Worm (Caenorhabditis elegans) whole organism, L2 larva: ENCODE data around the gene srj-57.

Experiments
- R02D3.7 ChIP-seq: fragments of 150-350 bp; optimal IDR thresholded peaks from 2 replicates; lab custom pipeline; 2014; ENCODE audit warnings: missing biosample characterization, missing genetic modification characterization
- ceh-16 ChIP-seq: fragments of 150-350 bp; optimal IDR thresholded peaks from 2 replicates; lab custom pipeline; 2014; ENCODE audit warnings: missing biosample characterization, missing genetic modification characterization
- ceh-82 ChIP-seq: fragments of 150-350 bp; optimal IDR thresholded peaks from 2 replicates; lab custom pipeline; 2014; ENCODE audit warnings: missing biosample characterization, missing genetic modification characterization
- egl-27 ChIP-seq: sonication (generic microtip); optimal IDR thresholded peaks from 3 replicates; lab custom pipeline; 2017; ENCODE audit warnings: missing biosample characterization, missing genetic modification reagents, missing genetic modification characterization
- lin-39 ChIP-seq: fragments of 150-350 bp; optimal IDR thresholded peaks from 2 replicates; lab custom pipeline; 2014; ENCODE audit warnings: missing biosample characterization, missing genetic modification reagents, missing genetic modification characterization
- mdl-1 ChIP-seq, 2 experiments: fragments of 150-350 bp in 1 of 2; sonication (generic microtip) in 1 of 2; optimal IDR thresholded peaks; 2 replicates each; lab custom pipeline; 2017; ENCODE audit warnings: missing biosample characterization in 2 of 2, missing genetic modification characterization in 2 of 2
- nhr-23 ChIP-seq: fragments of 150-350 bp; optimal IDR thresholded peaks from 2 replicates; lab custom pipeline; 2014; ENCODE audit warnings: missing biosample characterization, missing genetic modification reagents, missing genetic modification characterization
- nhr-6 ChIP-seq: fragments of 150-350 bp; optimal IDR thresholded peaks from 2 replicates; lab custom pipeline; 2014; ENCODE audit warnings: missing biosample characterization, missing genetic modification characterization
- skn-1 ChIP-seq: sonication (generic microtip); optimal IDR thresholded peaks from 2 replicates; lab custom pipeline; 2017; ENCODE audit warnings: missing biosample characterization, missing genetic modification characterization
- snpc-4 ChIP-seq: fragments of 150-350 bp; optimal IDR thresholded peaks from 2 replicates; lab custom pipeline; 2014; ENCODE audit warnings: missing biosample characterization, missing genetic modification characterization
- unc-55 ChIP-seq: fragments of 150-350 bp; sonication (generic microtip); optimal IDR thresholded peaks from 3 replicates; lab custom pipeline; 2014; ENCODE audit warnings: missing biosample characterization, missing genetic modification reagents, missing genetic modification characterization
- unc-62 ChIP-seq: fragments of 150-350 bp; optimal IDR thresholded peaks from 2 replicates; lab custom pipeline; 2014; ENCODE audit warnings: missing biosample characterization, missing genetic modification reagents, missing genetic modification characterization
- ztf-11 ChIP-seq: sonication (generic microtip); optimal IDR thresholded peaks from 2 replicates; lab custom pipeline; 2017; ENCODE audit warnings: missing biosample characterization, missing genetic modification characterization
- ztf-4 ChIP-seq: fragments of 150-350 bp; optimal IDR thresholded peaks from 2 replicates; lab custom pipeline; 2014; ENCODE audit warnings: missing biosample characterization, missing genetic modification characterization

- no peak for TF ChIP-seq nhr-6
- no peak for TF ChIP-seq egl-27 (tag; lab: Kevin White, UChicago)
- no peak for TF ChIP-seq snpc-4 (tag; lab: Kevin White, UChicago)
- no peak for TF ChIP-seq lin-39
- TF ChIP-seq mdl-1 (tag; optimal IDR thresholded peaks at IDR 0.05; lab: Kevin White, UChicago), result no peak
- no peak for TF ChIP-seq skn-1 (tag; lab: Kevin White, UChicago)
- no peak for TF ChIP-seq ceh-82 (tag; lab: Kevin White, UChicago)
- TF ChIP-seq ceh-16 (tag; lab: Kevin White, UChicago), result no peak
- no peak for TF ChIP-seq ztf-11 (tag; lab: Kevin White, UChicago)
- no peak for TF ChIP-seq nhr-23 (tag; lab: Kevin White, UChicago)
- TF ChIP-seq ztf-4 (tag; lab: Kevin White, UChicago), result no peak
- no peak for TF ChIP-seq unc-62
- TF ChIP-seq unc-55, result no peak
- TF ChIP-seq R02D3.7, result no peak
These were observed 25.0 kb upstream of the srj-57 start for ce11 chrV:2880356-2880755.
